Fruit fly (Drosophila melanogaster) whole organism, embryonic: ENCODE data around the gene CG43095.

Experiments
- Adf1 ChIP-seq: fragments of 200-800 bp; sonication (Bioruptor generic); IDR thresholded peaks from 2 replicates; pipeline ENCODE4 v1.3.6; 2022; ENCODE audit warnings: missing biosample characterization, missing genetic modification characterization
- BtbVII ChIP-seq: fragments of 200-800 bp; sonication (Bioruptor generic); optimal IDR thresholded peaks from 3 replicates; lab custom pipeline; 2017; ENCODE audit warnings: missing biosample characterization, mild to moderate bottlenecking, missing genetic modification characterization
- CG10462 ChIP-seq: fragments of 200-800 bp; sonication (Bioruptor generic); optimal IDR thresholded peaks from 2 replicates; lab custom pipeline; 2016; ENCODE audit warnings: missing biosample characterization, missing genetic modification characterization
- CG12744 ChIP-seq: fragments of 200-800 bp; sonication (Bioruptor generic); optimal IDR thresholded peaks from 2 replicates; lab custom pipeline; 2016; ENCODE audit warnings: missing biosample characterization, missing genetic modification characterization
- CG14860 ChIP-seq: fragments of 200-800 bp; sonication (Bioruptor generic); IDR thresholded peaks from 3 replicates; pipeline ENCODE4 v1.3.6; 2022; ENCODE audit warnings: missing biosample characterization, missing genetic modification characterization; ENCODE audit not compliant: partially characterized antibody
- CG14965 ChIP-seq: fragments of 200-800 bp; sonication (Bioruptor generic); optimal IDR thresholded peaks from 2 replicates; lab custom pipeline; 2016; ENCODE audit warnings: missing biosample characterization, missing genetic modification characterization, borderline replicate concordance
- CG15269 ChIP-seq: fragments of 200-800 bp; sonication (Bioruptor generic); optimal IDR thresholded peaks from 2 replicates; lab custom pipeline; 2018; ENCODE audit warnings: missing biosample characterization, mild to moderate bottlenecking, missing genetic modification characterization, moderate library complexity
- CG17612 ChIP-seq: fragments of 200-800 bp; sonication (Bioruptor generic); IDR thresholded peaks from 2 replicates; pipeline ENCODE4 v1.3.6; 2022; ENCODE audit warnings: missing biosample characterization, missing genetic modification characterization
- CG2889 ChIP-seq: fragments of 200-800 bp; sonication (Bioruptor generic); IDR thresholded peaks from 3 replicates; pipeline ENCODE4 v1.3.6; 2022; ENCODE audit warnings: missing biosample characterization, missing genetic modification characterization
- CG30431 ChIP-seq: fragments of 200-800 bp; sonication (Bioruptor generic); optimal IDR thresholded peaks from 2 replicates; lab custom pipeline; 2017; ENCODE audit warnings: missing biosample characterization, missing genetic modification characterization
- CG31388 ChIP-seq: fragments of 200-800 bp; sonication (Bioruptor generic); optimal IDR thresholded peaks from 2 replicates; lab custom pipeline; 2016; ENCODE audit warnings: missing biosample characterization, missing genetic modification characterization
- CG4820 ChIP-seq: fragments of 200-800 bp; sonication (Bioruptor generic); optimal IDR thresholded peaks from 3 replicates; lab custom pipeline; 2016; ENCODE audit warnings: missing biosample characterization, missing genetic modification characterization
- CG7928 ChIP-seq: fragments of 200-800 bp; sonication (Bioruptor generic); optimal IDR thresholded peaks from 2 replicates; lab custom pipeline; 2017; ENCODE audit warnings: missing biosample characterization, mild to moderate bottlenecking, missing genetic modification characterization
- CG9876 ChIP-seq: fragments of 200-800 bp; sonication (Bioruptor generic); optimal IDR thresholded peaks from 2 replicates; lab custom pipeline; 2016; ENCODE audit warnings: missing biosample characterization, missing genetic modification characterization
- CrebB ChIP-seq: fragments of 200-800 bp; sonication (Bioruptor generic); optimal IDR thresholded peaks from 3 replicates; lab custom pipeline; 2018; ENCODE audit warnings: missing biosample characterization, mild to moderate bottlenecking, missing genetic modification characterization
- Eip74EF ChIP-seq, 2 experiments: fragments of 200-800 bp in 1 of 2; fragments of >200 bp in 1 of 2; sonication (Bioruptor generic) in 1 of 2; optimal IDR thresholded peaks; 2 replicates each; lab custom pipeline; 2017 to 2019; ENCODE audit warnings: missing biosample characterization in 2 of 2, missing genetic modification characterization in 2 of 2, mild to moderate bottlenecking in 1 of 2, moderate library complexity in 1 of 2
- HLH4C ChIP-seq: fragments of 200-800 bp; sonication (Bioruptor generic); IDR thresholded peaks from 3 replicates; pipeline ENCODE4 v1.3.6; 2022; ENCODE audit warnings: missing biosample characterization, missing genetic modification characterization; ENCODE audit not compliant: partially characterized antibody
- Hsf ChIP-seq: fragments of 200-800 bp; sonication (Bioruptor generic); optimal IDR thresholded peaks from 3 replicates; lab custom pipeline; 2016; ENCODE audit warnings: missing biosample characterization, missing genetic modification characterization
- Lim3 ChIP-seq: fragments of 200-800 bp; sonication (Bioruptor generic); IDR thresholded peaks from 2 replicates; pipeline ENCODE4 v1.3.6; 2022; ENCODE audit warnings: missing biosample characterization, missing genetic modification characterization
- Nf-YB ChIP-seq: fragments of 200-800 bp; sonication (Bioruptor generic); optimal IDR thresholded peaks from 3 replicates; lab custom pipeline; 2019; ENCODE audit warnings: missing biosample characterization, mild to moderate bottlenecking, missing genetic modification characterization, moderate library complexity
- NfI ChIP-seq: fragments of 200-800 bp; sonication (Bioruptor generic); optimal IDR thresholded peaks from 3 replicates; lab custom pipeline; 2018; ENCODE audit warnings: missing biosample characterization, mild to moderate bottlenecking, missing genetic modification characterization, moderate library complexity
- Oaz ChIP-seq: fragments of 200-800 bp; sonication (Bioruptor generic); IDR thresholded peaks from 2 replicates; pipeline ENCODE4 v1.3.6; 2022; ENCODE audit warnings: missing biosample characterization, missing genetic modification characterization
- Rx ChIP-seq: fragments of 200-800 bp; sonication (Bioruptor generic); IDR thresholded peaks from 2 replicates; pipeline ENCODE4 v1.3.6; 2022; ENCODE audit warnings: missing biosample characterization, missing genetic modification characterization
- Sry-δ ChIP-seq: fragments of 200-800 bp; sonication (Bioruptor generic); optimal IDR thresholded peaks from 2 replicates; lab custom pipeline; 2016; ENCODE audit warnings: missing biosample characterization, missing genetic modification characterization
- Usf ChIP-seq: fragments of 200-800 bp; sonication (Bioruptor generic); optimal IDR thresholded peaks from 2 replicates; lab custom pipeline; 2017; ENCODE audit warnings: missing genotype, missing biosample characterization, missing genetic modification characterization
- amos ChIP-seq: fragments of 200-800 bp; sonication (Bioruptor generic); IDR thresholded peaks from 2 replicates; pipeline ENCODE4 v1.3.6; 2022; ENCODE audit warnings: missing biosample characterization, missing genetic modification characterization; ENCODE audit not compliant: partially characterized antibody
- ara ChIP-seq: fragments of 200-800 bp; sonication (Bioruptor generic); IDR thresholded peaks from 2 replicates; pipeline ENCODE4 v1.3.6; 2022; ENCODE audit warnings: missing biosample characterization, missing genetic modification characterization
- bab2 ChIP-seq: fragments of 200-800 bp; sonication (Bioruptor generic); optimal IDR thresholded peaks from 2 replicates; lab custom pipeline; 2016; ENCODE audit warnings: missing biosample characterization, missing genetic modification characterization
- cato ChIP-seq: fragments of 200-800 bp; sonication (Bioruptor generic); optimal IDR thresholded peaks from 2 replicates; lab custom pipeline; 2016; ENCODE audit warnings: missing biosample characterization, missing genetic modification characterization, borderline replicate concordance
- cwo ChIP-seq: fragments of 200-800 bp; sonication (Bioruptor generic); optimal IDR thresholded peaks from 3 replicates; lab custom pipeline; 2017; ENCODE audit warnings: missing biosample characterization, missing genetic modification characterization, mild to moderate bottlenecking, moderate library complexity, missing genetic modification reagents
- esg ChIP-seq: fragments of 200-800 bp; sonication (Bioruptor generic); conservative IDR thresholded peaks from 2 replicates; pipeline ENCODE4 v1.3.6; 2022; ENCODE audit warnings: missing biosample characterization, missing genetic modification characterization
- fd3F ChIP-seq: fragments of 200-800 bp; sonication (Bioruptor generic); optimal IDR thresholded peaks from 2 replicates; lab custom pipeline; 2018; ENCODE audit warnings: missing biosample characterization, mild to moderate bottlenecking, missing genetic modification characterization, moderate library complexity
- fd64A ChIP-seq: fragments of 200-800 bp; sonication (Bioruptor generic); optimal IDR thresholded peaks from 3 replicates; lab custom pipeline; 2018; ENCODE audit warnings: missing biosample characterization, mild to moderate bottlenecking, missing genetic modification characterization
- fru ChIP-seq: fragments of >200 bp; optimal IDR thresholded peaks from 2 replicates; lab custom pipeline; 2017
- gcm ChIP-seq: fragments of 200-800 bp; sonication (Bioruptor generic); optimal IDR thresholded peaks from 2 replicates; lab custom pipeline; 2019; ENCODE audit warnings: missing biosample characterization, mild to moderate bottlenecking, missing genetic modification characterization, moderate library complexity
- gt ChIP-seq: fragments of 200-800 bp; sonication (Bioruptor generic); IDR thresholded peaks from 2 replicates; pipeline ENCODE4 v1.3.6; 2022; ENCODE audit warnings: missing biosample characterization, missing genetic modification characterization
- her ChIP-seq: fragments of 200-800 bp; sonication (Bioruptor generic); optimal IDR thresholded peaks from 2 replicates; lab custom pipeline; 2016; ENCODE audit warnings: missing biosample characterization, missing genetic modification characterization
- hkb ChIP-seq, 2 experiments: fragments of 200-800 bp in 1 of 2; fragments of >200 bp in 1 of 2; sonication (Bioruptor generic) in 1 of 2; IDR thresholded peaks in 1 of 2; optimal IDR thresholded peaks in 1 of 2; 2 replicates each; pipeline versions ENCODE4 v1.3.6 to Lab custom; 2017 to 2022; ENCODE audit warnings: missing biosample characterization in 1 of 2, missing genetic modification characterization in 1 of 2
- inv ChIP-seq: fragments of 200-800 bp; sonication (Bioruptor generic); IDR thresholded peaks from 2 replicates; pipeline ENCODE4 v1.3.6; 2022; ENCODE audit warnings: missing biosample characterization, missing genetic modification characterization; ENCODE audit not compliant: partially characterized antibody
- jing ChIP-seq: fragments of 200-800 bp; sonication (Bioruptor generic); optimal IDR thresholded peaks from 2 replicates; lab custom pipeline; 2018; ENCODE audit warnings: missing biosample characterization, mild to moderate bottlenecking, missing genetic modification characterization
- kni ChIP-seq: fragments of 200-800 bp; sonication (Bioruptor generic); optimal IDR thresholded peaks from 3 replicates; lab custom pipeline; 2017; ENCODE audit warnings: mild to moderate bottlenecking, missing biosample characterization, missing genetic modification reagents, missing genetic modification characterization
- lmd ChIP-seq: fragments of 200-800 bp; sonication (Bioruptor generic); IDR thresholded peaks from 2 replicates; pipeline ENCODE4 v1.3.6; 2022; ENCODE audit warnings: missing biosample characterization, missing genetic modification characterization
- lola ChIP-seq, 3 experiments: fragments of >200 bp in 2 of 3; fragments of 200-800 bp in 1 of 3; sonication (Bioruptor generic) in 1 of 3; optimal IDR thresholded peaks; 2 replicates each; lab custom pipeline; 2017 to 2019; ENCODE audit warnings: missing biosample characterization in 3 of 3, missing genetic modification characterization in 3 of 3, mild to moderate bottlenecking in 1 of 3, moderate library complexity in 1 of 3
- scrt ChIP-seq: fragments of 200-800 bp; sonication (Bioruptor generic); optimal IDR thresholded peaks from 2 replicates; lab custom pipeline; 2018; ENCODE audit warnings: missing biosample characterization, mild to moderate bottlenecking, missing genetic modification characterization, moderate library complexity
- sens-2 ChIP-seq: fragments of 200-800 bp; sonication (Bioruptor generic); IDR thresholded peaks from 2 replicates; pipeline ENCODE4 v1.3.6; 2022; ENCODE audit warnings: missing biosample characterization, missing genetic modification characterization
- seq ChIP-seq: fragments of 200-800 bp; sonication (Bioruptor generic); IDR thresholded peaks from 2 replicates; pipeline ENCODE4 v1.3.6; 2022; ENCODE audit warnings: missing biosample characterization, missing genetic modification characterization
- shn ChIP-seq: fragments of 200-800 bp; sonication (Bioruptor generic); optimal IDR thresholded peaks from 3 replicates; lab custom pipeline; 2016; ENCODE audit warnings: missing biosample characterization, missing genetic modification characterization
- unc-4 ChIP-seq: fragments of 200-800 bp; sonication (Bioruptor generic); IDR thresholded peaks from 2 replicates; pipeline ENCODE4 v1.3.6; 2022; ENCODE audit warnings: missing biosample characterization, missing genetic modification characterization; ENCODE audit not compliant: partially characterized antibody
- usp ChIP-seq: fragments of >200 bp; optimal IDR thresholded peaks from 2 replicates; lab custom pipeline; 2017; ENCODE audit warnings: missing biosample characterization, missing genetic modification characterization

Gene CG43095

DNA sequence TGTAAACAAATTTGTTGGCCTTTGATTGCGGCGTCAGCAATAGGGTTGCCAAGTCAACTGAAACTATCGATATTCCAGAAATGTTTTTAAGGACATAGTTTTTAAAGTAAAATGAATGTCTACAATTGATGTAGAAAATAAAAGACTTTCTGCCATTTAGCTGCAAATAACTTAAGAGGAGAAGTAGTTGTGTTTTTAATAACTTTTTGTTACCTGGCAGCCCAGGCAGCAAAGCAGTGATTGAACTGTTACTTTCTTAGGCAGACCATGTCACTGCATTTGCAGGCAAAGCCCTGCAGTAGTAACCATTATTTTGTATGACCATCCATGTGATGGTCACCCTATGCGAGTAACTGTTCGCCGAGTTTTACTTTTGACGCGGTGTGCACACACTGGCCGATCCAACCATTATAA is 21.0 kb downstream of the CG43095 start, which contains the start of the genes rumi, CG7029 and Usp12-46 (continued):
- TF ChIP-seq cato (GFP tag; lab: Kevin White, UChicago) (peak; percentile 69), CG7928 (GFP tag; lab: Kevin White, UChicago) (peak; percentile 58), CG14860 (GFP tag; lab: Robert Waterston, UW) (peak; percentile 58), jing (GFP tag; lab: Kevin White, UChicago) (no peak), bab2 (GFP tag; lab: Kevin White, UChicago) (peak; percentile 88), shn (GFP tag; lab: Kevin White, UChicago) (peak; percentile 89), CG2889 (peak; percentile 79), CrebB (tag; lab: Kevin White, UChicago) (peak; percentile 74), hkb (optimal IDR thresholded peaks at IDR 0.05; lab: Kevin White, UChicago) (no peak), hkb (GFP tag; IDR thresholded peaks at IDR 0.05; lab: Robert Waterston, UW) (peak; percentile 79), Usf (GFP tag; lab: Kevin White, UChicago) (peak; percentile 70), CG4820 (peak; percentile 79), CG15269 (peak; percentile 86), inv (GFP tag; lab: Robert Waterston, UW) (peak; percentile 64), lola (GFP tag; optimal IDR thresholded peaks at IDR 0.05; lab: Kevin White, UChicago) (peak in 1 of 3 experiments; percentile 84), fru (no peak), fd3F (GFP tag; lab: Kevin White, UChicago) (peak; percentile 79), Oaz (GFP tag; lab: Robert Waterston, UW) (peak; percentile 77), BtbVII (no peak), Eip74EF (GFP tag; optimal IDR thresholded peaks at IDR 0.05; lab: Kevin White, UChicago) (peak in 1 of 2 experiments; percentile 58), esg (peak; percentile 84), CG9876 (GFP tag; lab: Kevin White, UChicago) (peak; percentile 84), scrt (GFP tag; lab: Kevin White, UChicago) (peak; percentile 79), seq (GFP tag; lab: Robert Waterston, UW) (0 out of 2 replicates have a peak, but pooled peaks have one; percentile 55), CG10462 (GFP tag; lab: Kevin White, UChicago) (peak; percentile 73), gt (peak; percentile 16; the same call in 1 of the 2 replicates), Nf-YB (peak; percentile 57), fd64A (GFP tag; lab: Kevin White, UChicago) (no peak), usp (GFP tag; lab: Kevin White, UChicago) (no peak), Lim3 (GFP tag; lab: Robert Waterston, UW) (peak; percentile 48; the same call in 1 of the 2 replicates), kni (GFP tag; lab: Kevin White, UChicago) (peak; percentile 25), gcm (GFP tag; lab: Kevin White, UChicago) (peak; percentile 74), HLH4C (GFP tag; lab: Robert Waterston, UW) (peak; percentile 78), CG14965 (GFP tag; lab: Kevin White, UChicago) (no peak), unc-4 (GFP tag; lab: Robert Waterston, UW) (peak; percentile 82), lmd (GFP tag; lab: Robert Waterston, UW) (peak; percentile 84), NfI (peak; percentile 81), CG17612 (peak; percentile 62; the same call in 1 of the 2 replicates), sens-2 (peak; percentile 77; the same call in 1 of the 2 replicates), Sry-δ (GFP tag; lab: Kevin White, UChicago) (peak; percentile 82), CG30431 (peak; percentile 72), amos (GFP tag; lab: Robert Waterston, UW) (peak; percentile 72), Adf1 (GFP tag; lab: Robert Waterston, UW) (peak; percentile 41; the same call in 1 of the 2 replicates), ara (GFP tag; lab: Robert Waterston, UW) (peak; percentile 79), Rx (GFP tag; lab: Robert Waterston, UW) (peak; percentile 80), CG12744 (GFP tag; lab: Kevin White, UChicago) (peak; percentile 81), Hsf (GFP tag; lab: Kevin White, UChicago) (peak; percentile 92), her (peak; percentile 79), CG31388 (GFP tag; lab: Kevin White, UChicago) (peak; percentile 52), cwo (GFP tag; lab: Kevin White, UChicago) (peak; percentile 57)
